Worm (Caenorhabditis elegans) whole organism, L4 larva: ENCODE data around the gene F59B10.5.
A peak's percentile ranks its signal among the peaks of the same experiment; 100 is the strongest.

Experiments
- D1046.2 ChIP-seq: fragments of 200-800 bp; sonication (Bioruptor generic); IDR thresholded peaks from 2 replicates; pipeline ENCODE4 v1.3.6; 2022; ENCODE audit warnings: missing genetic modification characterization, missing compliant biosample characterization
- F26F4.8 ChIP-seq: fragments of 200-800 bp; sonication (Bioruptor generic); conservative IDR thresholded peaks from 2 replicates; pipeline ENCODE4 v1.3.6; 2022; ENCODE audit warnings: missing genetic modification characterization, missing compliant biosample characterization
- T26A8.4 ChIP-seq: fragments of 200-800 bp; sonication (Bioruptor generic); IDR thresholded peaks from 2 replicates; pipeline ENCODE4 v1.3.6; 2022; ENCODE audit warnings: missing genetic modification characterization, missing compliant biosample characterization
- Y5F2A.4 ChIP-seq: fragments of 200-800 bp; sonication (Bioruptor generic); optimal IDR thresholded peaks from 2 replicates; lab custom pipeline; 2018; ENCODE audit warnings: mild to moderate bottlenecking, missing genetic modification characterization, missing compliant biosample characterization
- Y75B8A.6 ChIP-seq: fragments of 200-800 bp; sonication (Bioruptor generic); IDR thresholded peaks from 2 replicates; pipeline ENCODE4 v1.3.6; 2022; ENCODE audit warnings: missing genetic modification reagents, missing genetic modification characterization, missing compliant biosample characterization
- ZK337.2 ChIP-seq: fragments of 200-800 bp; sonication (Bioruptor generic); IDR thresholded peaks from 2 replicates; pipeline ENCODE4 v1.3.6; 2022; ENCODE audit warnings: missing genetic modification reagents, missing genetic modification characterization, missing compliant biosample characterization
- aha-1 ChIP-seq: fragments of 150-350 bp; peaks from one replicate; lab custom pipeline; 2014; ENCODE audit warnings: missing biosample characterization, missing genetic modification characterization
- ama-1 ChIP-seq: fragments of 150-350 bp; optimal IDR thresholded peaks from 2 replicates; lab custom pipeline; 2014; ENCODE audit warnings: inconsistent platforms, mixed read lengths
- arid-1 ChIP-seq: fragments of 200-800 bp; sonication (Bioruptor generic); conservative IDR thresholded peaks from 2 replicates; pipeline ENCODE4 v1.3.6; 2022; ENCODE audit warnings: missing genetic modification reagents, missing genetic modification characterization, missing compliant biosample characterization
- ctbp-1 ChIP-seq: fragments of 200-800 bp; sonication (Bioruptor generic); IDR thresholded peaks from 2 replicates; pipeline ENCODE4 v1.3.6; 2022; ENCODE audit warnings: missing genetic modification reagents, missing genetic modification characterization, missing compliant biosample characterization
- dmd-9 ChIP-seq: fragments of 200-800 bp; sonication (Bioruptor generic); IDR thresholded peaks from 2 replicates; pipeline ENCODE4 v1.3.6; 2022; ENCODE audit warnings: missing genetic modification reagents, missing genetic modification characterization, missing compliant biosample characterization
- duxl-1 ChIP-seq: sonication (generic microtip); optimal IDR thresholded peaks from 2 replicates; lab custom pipeline; 2016; ENCODE audit warnings: mild to moderate bottlenecking, missing genetic modification characterization, moderate library complexity, missing compliant biosample characterization; ENCODE audit not compliant: poor library complexity
- dve-1 ChIP-seq: sonication (generic microtip); optimal IDR thresholded peaks from 2 replicates; lab custom pipeline; 2017; ENCODE audit warnings: antibody characterized with exemption, mild to moderate bottlenecking, missing genetic modification characterization, missing compliant biosample characterization; ENCODE audit not compliant: insufficient read depth
- fkh-10 ChIP-seq: fragments of 150-350 bp; optimal IDR thresholded peaks from 2 replicates; lab custom pipeline; 2014; ENCODE audit warnings: missing biosample characterization, missing genetic modification reagents, missing genetic modification characterization
- hif-1 ChIP-seq, 2 experiments: sonication (generic microtip); optimal IDR thresholded peaks; 2 replicates each; lab custom pipeline; 2016 to 2017; ENCODE audit warnings: missing compliant biosample characterization in 2 of 2, missing genetic modification characterization in 2 of 2, missing genetic modification reagents in 2 of 2, missing genotype in 2 of 2, mild to moderate bottlenecking in 1 of 2
- hlh-11 ChIP-seq: fragments of 200-800 bp; sonication (Bioruptor generic); optimal IDR thresholded peaks from 2 replicates; lab custom pipeline; 2018; ENCODE audit warnings: mild to moderate bottlenecking, missing genetic modification characterization, missing compliant biosample characterization
- hlh-30 ChIP-seq: sonication (generic microtip); optimal IDR thresholded peaks from 2 replicates; lab custom pipeline; 2017; ENCODE audit warnings: antibody characterized with exemption, mild to moderate bottlenecking, missing genetic modification characterization, missing compliant biosample characterization; ENCODE audit not compliant: insufficient read depth
- hmg-1.1 ChIP-seq: fragments of 200-800 bp; sonication (Bioruptor generic); IDR thresholded peaks from 2 replicates; pipeline ENCODE4 v1.3.6; 2022; ENCODE audit warnings: missing genetic modification reagents, missing genetic modification characterization, missing compliant biosample characterization
- jun-1 ChIP-seq: fragments of 150-350 bp; optimal IDR thresholded peaks from 2 replicates; lab custom pipeline; 2014; ENCODE audit warnings: missing biosample characterization, missing genetic modification reagents, missing genetic modification characterization
- lim-7 ChIP-seq: fragments of 200-800 bp; sonication (Bioruptor generic); IDR thresholded peaks from 2 replicates; pipeline ENCODE4 v1.3.6; 2022; ENCODE audit warnings: missing genetic modification characterization, missing compliant biosample characterization
- lin-1 ChIP-seq: fragments of 200-800 bp; sonication (Bioruptor generic); IDR thresholded peaks from 2 replicates; pipeline ENCODE4 v1.3.6; 2022; ENCODE audit warnings: missing genetic modification reagents, missing genetic modification characterization, missing compliant biosample characterization
- lin-29 ChIP-seq: fragments of 200-800 bp; sonication (Bioruptor generic); IDR thresholded peaks from 2 replicates; pipeline ENCODE4 v1.3.6; 2022; ENCODE audit warnings: missing genetic modification reagents, missing genetic modification characterization, missing compliant biosample characterization
- lin-39 ChIP-seq: fragments of 150-350 bp; optimal IDR thresholded peaks from 2 replicates; lab custom pipeline; 2014; ENCODE audit warnings: missing biosample characterization, missing genetic modification reagents, missing genetic modification characterization
- lir-3 ChIP-seq: sonication (generic microtip); optimal IDR thresholded peaks from 2 replicates; lab custom pipeline; 2016; ENCODE audit warnings: mild to moderate bottlenecking, missing genetic modification characterization, missing compliant biosample characterization
- madf-5 ChIP-seq, 2 experiments: fragments of 200-800 bp; sonication (Bioruptor generic); IDR thresholded peaks; 2 replicates each; pipeline ENCODE4 v1.3.6; 2022; ENCODE audit warnings: missing compliant biosample characterization in 2 of 2, missing genetic modification characterization in 2 of 2
- mdl-1 ChIP-seq, 2 experiments: fragments of 150-350 bp in 1 of 2; sonication (generic microtip) in 1 of 2; optimal IDR thresholded peaks; 2 replicates each; lab custom pipeline; 2014 to 2017; ENCODE audit warnings: missing biosample characterization in 2 of 2, missing genetic modification characterization in 2 of 2
- mxl-3 ChIP-seq: fragments of 200-800 bp; sonication (Bioruptor generic); optimal IDR thresholded peaks from 2 replicates; lab custom pipeline; 2018; ENCODE audit warnings: mild to moderate bottlenecking, missing genetic modification characterization, missing compliant biosample characterization
- nhr-102 ChIP-seq: sonication (generic microtip); optimal IDR thresholded peaks from 2 replicates; lab custom pipeline; 2016; ENCODE audit warnings: mild to moderate bottlenecking, missing genetic modification characterization, moderate library complexity, missing compliant biosample characterization
- nhr-11 ChIP-seq: fragments of 150-350 bp; optimal IDR thresholded peaks from 2 replicates; lab custom pipeline; 2014; ENCODE audit warnings: missing biosample characterization, missing genetic modification characterization
- nhr-111 ChIP-seq: fragments of 200-800 bp; sonication (Bioruptor generic); optimal IDR thresholded peaks from 2 replicates; lab custom pipeline; 2018; ENCODE audit warnings: mild to moderate bottlenecking, missing genetic modification characterization, missing compliant biosample characterization
- nhr-41 ChIP-seq: fragments of 200-800 bp; sonication (Bioruptor generic); IDR thresholded peaks from 2 replicates; pipeline ENCODE4 v1.3.6; 2022; ENCODE audit warnings: missing genetic modification reagents, missing genetic modification characterization, missing compliant biosample characterization
- nhr-42 ChIP-seq: fragments of 200-800 bp; sonication (Bioruptor generic); IDR thresholded peaks from 2 replicates; pipeline ENCODE4 v1.3.6; 2022; ENCODE audit warnings: missing genetic modification characterization, missing compliant biosample characterization
- nhr-48 ChIP-seq: sonication (generic microtip); optimal IDR thresholded peaks from 2 replicates; lab custom pipeline; 2016; ENCODE audit warnings: mild to moderate bottlenecking, missing genetic modification characterization, missing compliant biosample characterization
- nhr-6 ChIP-seq: fragments of 150-350 bp; optimal IDR thresholded peaks from 2 replicates; lab custom pipeline; 2014; ENCODE audit warnings: missing biosample characterization, missing genetic modification characterization
- nhr-76 ChIP-seq: fragments of 150-350 bp; optimal IDR thresholded peaks from 2 replicates; lab custom pipeline; 2014; ENCODE audit warnings: missing biosample characterization, missing genetic modification characterization
- nhr-77 ChIP-seq: fragments of 150-350 bp; optimal IDR thresholded peaks from 2 replicates; lab custom pipeline; 2014; ENCODE audit warnings: missing biosample characterization, missing genetic modification characterization
- pha-4 ChIP-seq, 2 experiments: fragments of 150-350 bp in 1 of 2; fragments of 200-800 bp in 1 of 2; sonication (Bioruptor generic) in 1 of 2; IDR thresholded peaks in 1 of 2; optimal IDR thresholded peaks in 1 of 2; 2 replicates each; pipeline versions ENCODE4 v1.3.6 to Lab custom; 2014 to 2022; ENCODE audit warnings: missing genetic modification characterization in 2 of 2, missing genetic modification reagents in 2 of 2, missing biosample characterization in 1 of 2, missing compliant biosample characterization in 1 of 2
- rbr-2 ChIP-seq: sonication (generic microtip); optimal IDR thresholded peaks from 2 replicates; lab custom pipeline; 2016; ENCODE audit warnings: missing genotype, missing genetic modification characterization, missing compliant biosample characterization
- set-16 ChIP-seq: fragments of 200-800 bp; sonication (Bioruptor generic); IDR thresholded peaks from 2 replicates; pipeline ENCODE4 v1.3.6; 2022; ENCODE audit warnings: missing genetic modification reagents, missing genetic modification characterization, missing compliant biosample characterization
- skn-1 ChIP-seq: fragments of 150-350 bp; optimal IDR thresholded peaks from 2 replicates; lab custom pipeline; 2014; ENCODE audit warnings: missing biosample characterization, missing genetic modification characterization
- snpc-1.2 ChIP-seq: fragments of 200-800 bp; sonication (Bioruptor generic); IDR thresholded peaks from 2 replicates; pipeline ENCODE4 v1.3.6; 2022; ENCODE audit warnings: missing genetic modification reagents, missing genetic modification characterization, missing compliant biosample characterization
- tag-97 ChIP-seq: fragments of 200-800 bp; sonication (Bioruptor generic); IDR thresholded peaks from 2 replicates; pipeline ENCODE4 v1.3.6; 2022; ENCODE audit warnings: missing genetic modification characterization, missing compliant biosample characterization
- unc-39 ChIP-seq: sonication (generic microtip); optimal IDR thresholded peaks from 2 replicates; lab custom pipeline; 2017; ENCODE audit warnings: missing biosample characterization, missing genetic modification characterization
- unc-62 ChIP-seq, 3 experiments: fragments of 150-350 bp in 1 of 3; sonication (generic microtip); optimal IDR thresholded peaks in 2 of 3; peaks in 1 of 3; 1 replicate in 1 of 3; 2 replicates in 2 of 3; lab custom pipeline; 2014 to 2017; ENCODE audit warnings: missing biosample characterization in 3 of 3, missing genetic modification characterization in 3 of 3, missing genetic modification reagents in 3 of 3, missing genotype in 1 of 3
- zfp-3 ChIP-seq: fragments of 200-800 bp; sonication (Bioruptor generic); conservative IDR thresholded peaks from 2 replicates; pipeline ENCODE4 v1.3.6; 2022; ENCODE audit warnings: missing genetic modification reagents, missing genetic modification characterization, missing compliant biosample characterization

The F59B10.5 gene

ce11 chrII:10545213-10545612 lies 21.7 kb upstream of the F59B10.5 start (continued):
- no peak for TF ChIP-seq nhr-76
- TF ChIP-seq madf-5 (GFP tag; IDR thresholded peaks at IDR 0.05; lab: Robert Waterston, UW), result peak in 1 of 2 experiments; percentile 49; a peak in 1 of 4 replicates
- no peak for TF ChIP-seq rbr-2 (tag; lab: Kevin White, UChicago)
- 0 out of 2 replicates have a peak, but pooled peaks have one; percentile 30 for TF ChIP-seq ZK337.2 (GFP tag; lab: Robert Waterston, UW)

DNA sequence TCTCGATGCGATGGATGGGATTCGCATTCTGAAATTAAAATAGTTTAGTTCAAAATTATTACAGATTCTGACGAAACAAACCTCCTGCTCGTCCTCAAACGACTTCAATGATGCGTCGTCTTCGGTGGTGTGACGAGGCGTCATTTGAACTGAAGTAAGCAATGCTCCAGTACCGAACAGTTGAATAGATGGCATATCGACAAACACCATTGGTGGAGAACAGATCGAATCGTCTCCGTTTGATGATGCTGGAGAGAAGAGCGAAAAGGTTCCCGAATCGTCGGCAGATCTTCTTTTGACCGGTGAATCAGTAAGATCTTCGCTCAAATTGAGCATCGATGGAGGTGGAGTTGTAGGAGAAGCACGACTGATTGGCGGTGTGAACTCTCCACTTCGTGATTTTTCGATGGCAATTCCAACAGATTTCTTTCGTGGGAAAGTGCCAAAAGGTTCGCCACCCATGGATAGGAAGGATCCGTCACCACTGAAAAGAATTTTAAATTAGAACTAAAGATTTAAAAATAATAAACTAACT lies 21.0 kb upstream of the F59B10.5 start:
- TF ChIP-seq mxl-3 (GFP tag; lab: Kevin White, UChicago) (no peak), nhr-111 (GFP tag; lab: Kevin White, UChicago) (no peak), T26A8.4 (GFP tag; lab: Robert Waterston, UW) (0 out of 2 replicates have a peak, but pooled peaks have one; percentile 9), unc-62 (GFP tag; optimal IDR thresholded peaks at IDR 0.05 in 1 of 2; lab: Kevin White, UChicago) (peak in 1 of 2 experiments; percentile 74), unc-62 (tag; optimal IDR thresholded peaks at IDR 0.05; lab: Kevin White, UChicago) (no peak), pha-4 (GFP tag; IDR thresholded peaks at IDR 0.05; lab: Robert Waterston, UW) (peak; percentile 56), pha-4 (tag; optimal IDR thresholded peaks at IDR 0.05; lab: Kevin White, UChicago) (no peak), set-16 (peak; percentile 38; the same call in 1 of the 2 replicates), nhr-76 (no peak), dve-1 (peak; percentile 3), aha-1 (tag; lab: Kevin White, UChicago) (peak; percentile 94), Y75B8A.6 (GFP tag; lab: Robert Waterston, UW) (0 out of 2 replicates have a peak, but pooled peaks have one; percentile 38), lin-39 (tag; lab: Kevin White, UChicago) (no peak), snpc-1.2 (no peak), madf-5 (GFP tag; IDR thresholded peaks at IDR 0.05; lab: Robert Waterston, UW) (0 out of 4 replicates have a peak, but pooled peaks of 1 of the 2 experiments have one; percentile 65), lim-7 (peak; percentile 2; the same call in 1 of the 2 replicates), skn-1 (tag; lab: Kevin White, UChicago) (no peak), hmg-1.1 (peak; percentile 21; the same call in 1 of the 2 replicates), nhr-77 (tag; lab: Kevin White, UChicago) (no peak), zfp-3 (GFP tag; lab: Robert Waterston, UW) (peak; percentile 64; the same call in 1 of the 2 replicates), D1046.2 (GFP tag; lab: Robert Waterston, UW) (peak; percentile 10; the same call in 1 of the 2 replicates), nhr-41 (no peak), ZK337.2 (GFP tag; lab: Robert Waterston, UW) (0 out of 2 replicates have a peak, but pooled peaks have one; percentile 5), lin-29 (GFP tag; lab: Robert Waterston, UW) (no peak; the same call in 1 of the 2 replicates), arid-1 (GFP tag; lab: Robert Waterston, UW) (peak; percentile 5; the same call in 1 of the 2 replicates), duxl-1 (peak; percentile 25)
- TF ChIP-seq, all 104 proteins: peak for 15

- TF ChIP-seq nhr-11 (tag; lab: Kevin White, UChicago), result peak; percentile 45
- TF ChIP-seq hlh-11, result no peak
- no peak for TF ChIP-seq mdl-1 (tag; optimal IDR thresholded peaks at IDR 0.05; lab: Kevin White, UChicago)
- TF ChIP-seq unc-39 (tag; lab: Kevin White, UChicago), result peak; percentile 2
- no peak for TF ChIP-seq lin-1 (GFP tag; lab: Robert Waterston, UW)
- TF ChIP-seq nhr-102 (tag; lab: Kevin White, UChicago), result no peak
- TF ChIP-seq tag-97 (GFP tag; lab: Robert Waterston, UW), result no peak
- TF ChIP-seq nhr-6 (tag; lab: Kevin White, UChicago), result no peak
- peak; percentile 49 for TF ChIP-seq nhr-42 (GFP tag; lab: Robert Waterston, UW)
- no peak for TF ChIP-seq lir-3 (tag; lab: Kevin White, UChicago)
- no peak for TF ChIP-seq hif-1 (tag; optimal IDR thresholded peaks at IDR 0.05; lab: Kevin White, UChicago)
- TF ChIP-seq ama-1, result peak; percentile 16
- TF ChIP-seq hlh-30, result peak; percentile 22
- peak; percentile 8 for TF ChIP-seq Y5F2A.4 (GFP tag; lab: Kevin White, UChicago)
- TF ChIP-seq jun-1 (tag; lab: Kevin White, UChicago), result no peak
- TF ChIP-seq fkh-10 (GFP tag; lab: Kevin White, UChicago), result no peak
- peak; percentile 42 for TF ChIP-seq duxl-1
- peak; percentile 45; the same call in 1 of the 2 replicates for TF ChIP-seq ctbp-1 (GFP tag; lab: Robert Waterston, UW)
- TF ChIP-seq nhr-77 (tag; lab: Kevin White, UChicago), result peak; percentile 57
- TF ChIP-seq F26F4.8 (GFP tag; lab: Robert Waterston, UW), result no peak
- no peak for TF ChIP-seq dmd-9 (GFP tag; lab: Robert Waterston, UW)
- TF ChIP-seq nhr-48, result no peak
Measured at ce11 chrII:10543457-10544137, 20.1 kb upstream of the F59B10.5 start.
